Worm (Caenorhabditis elegans) whole organism, L2 larva: ENCODE measurements around the gene F37C12.21.

Source experiments
- aly-2 ChIP-seq: fragments of 150-350 bp; optimal IDR thresholded peaks from 2 replicates; lab custom pipeline; 2014; ENCODE audit warnings: missing biosample characterization, missing genetic modification characterization
- ama-1 ChIP-seq: fragments of 150-350 bp; optimal IDR thresholded peaks from 2 replicates; lab custom pipeline; 2018; ENCODE audit warnings: inconsistent platforms
- elt-3 ChIP-seq: sonication (generic microtip); optimal IDR thresholded peaks from 2 replicates; lab custom pipeline; 2017; ENCODE audit warnings: missing biosample characterization, missing genetic modification characterization
- lsy-2 ChIP-seq, 2 experiments: fragments of 150-350 bp in 1 of 2; sonication (generic microtip) in 1 of 2; optimal IDR thresholded peaks; 2 replicates each; lab custom pipeline; 2014 to 2017; ENCODE audit warnings: missing biosample characterization in 2 of 2, missing genetic modification characterization in 2 of 2
- mdl-1 ChIP-seq, 2 experiments: fragments of 150-350 bp in 1 of 2; sonication (generic microtip) in 1 of 2; optimal IDR thresholded peaks; 2 replicates each; lab custom pipeline; 2017; ENCODE audit warnings: missing biosample characterization in 2 of 2, missing genetic modification characterization in 2 of 2
- sma-9 ChIP-seq, 2 experiments: fragments of 150-350 bp in 1 of 2; sonication (generic microtip) in 1 of 2; optimal IDR thresholded peaks; 2 replicates each; lab custom pipeline; 2014 to 2016; ENCODE audit warnings: missing genetic modification characterization in 2 of 2, mild to moderate bottlenecking in 1 of 2, missing biosample characterization in 1 of 2, missing compliant biosample characterization in 1 of 2, missing genetic modification reagents in 1 of 2, moderate library complexity in 1 of 2
- unc-39 ChIP-seq: fragments of 150-350 bp; optimal IDR thresholded peaks from 2 replicates; lab custom pipeline; 2014; ENCODE audit warnings: missing biosample characterization, missing genetic modification characterization
- ztf-4 ChIP-seq: fragments of 150-350 bp; optimal IDR thresholded peaks from 2 replicates; lab custom pipeline; 2014; ENCODE audit warnings: missing biosample characterization, missing genetic modification characterization

DNA sequence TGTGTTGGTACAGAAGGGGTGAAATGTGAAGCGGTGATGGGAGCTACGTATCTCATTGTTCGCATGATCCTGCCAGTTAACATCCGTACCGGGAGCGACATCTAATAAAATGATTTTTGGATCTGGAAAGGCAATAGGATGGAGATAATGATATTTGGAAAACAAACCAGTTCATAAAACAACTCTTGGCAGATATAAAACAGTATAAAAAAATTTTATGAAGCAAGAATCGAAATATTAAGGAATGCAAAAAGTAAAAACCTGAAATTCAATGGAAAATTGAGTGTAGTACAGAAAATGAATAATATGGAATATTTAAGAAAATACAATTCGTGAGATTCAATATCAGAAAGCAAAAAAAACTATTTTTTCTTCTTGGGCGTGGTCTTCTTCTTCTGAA, 38.5 kb downstream of the F37C12.21 start, which contains the start of gene hsp-75:
- TF ChIP-seq lsy-2 (tag; optimal IDR thresholded peaks at IDR 0.05; lab: Kevin White, UChicago) (no peak), sma-9 (GFP tag; optimal IDR thresholded peaks at IDR 0.05; lab: Kevin White, UChicago) (no peak), sma-9 (tag; optimal IDR thresholded peaks at IDR 0.05; lab: Kevin White, UChicago) (no peak), ztf-4 (tag; lab: Kevin White, UChicago) (no peak), mdl-1 (tag; optimal IDR thresholded peaks at IDR 0.05; lab: Kevin White, UChicago) (no peak), aly-2 (tag; lab: Kevin White, UChicago) (no peak), unc-39 (no peak), ama-1 (lab: Kevin White, UChicago) (no peak), elt-3 (no peak)
